Worm (Caenorhabditis elegans): Measurements from ENCODE around the gene R07C12.1.
"Not testable (repeated sequence)": the region's sequence is repeated elsewhere in the genome, so short reads cannot be mapped to it uniquely, and the experiment has no call there.

The R07C12.1 gene

DNA sequence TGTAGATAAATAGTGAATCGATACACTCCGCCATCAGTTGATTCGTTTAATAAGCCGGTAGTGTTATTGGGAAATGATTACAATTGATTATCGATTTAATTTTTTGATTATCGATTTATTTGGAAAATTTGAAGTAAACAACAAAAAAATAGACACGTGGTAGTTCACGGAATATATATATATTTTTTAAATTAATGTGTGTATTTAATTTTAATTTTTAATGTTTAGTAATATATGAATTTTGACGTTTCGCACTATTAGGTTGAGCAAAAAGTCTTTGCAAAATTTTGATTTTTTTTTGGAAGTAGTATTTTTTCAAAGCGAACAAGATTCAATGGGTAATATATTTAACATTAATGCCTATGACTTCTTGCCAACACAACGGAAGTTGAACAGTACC lies 9.3 kb upstream of the R07C12.1 start, which contains the start of gene F49F1.12:
Gene F49F1.12 (minus strand): TSS at position 101 of the 400 bp plus-strand sequence.
- TF ChIP-seq sea-1 (GFP tag; conservative IDR thresholded peaks at IDR 0.05); F13C5.2 (tag; optimal IDR thresholded peaks at IDR 0.05); scrt-1 (GFP tag; IDR thresholded peaks at IDR 0.05): not testable (repeated sequence)

- TF ChIP-seq tbx-11 (GFP tag; IDR thresholded peaks at IDR 0.05) (no peak), sea-1 (GFP tag; conservative IDR thresholded peaks at IDR 0.05) (no peak), ceh-13 (GFP tag; optimal IDR thresholded peaks at IDR 0.05) (no peak), hnd-1 (tag; optimal IDR thresholded peaks at IDR 0.05) (no peak), scrt-1 (GFP tag; IDR thresholded peaks at IDR 0.05) (no peak), F13C5.2 (tag; optimal IDR thresholded peaks at IDR 0.05) (no peak), B0310.2 (tag; optimal IDR thresholded peaks at IDR 0.05) (no peak), hmbx-1 (tag; optimal IDR thresholded peaks at IDR 0.05) (no peak), hmg-4 (GFP tag; optimal IDR thresholded peaks at IDR 0.05) (no peak), ceh-36 (tag; optimal IDR thresholded peaks at IDR 0.05) (no peak), tra-4 (tag; optimal IDR thresholded peaks at IDR 0.05) (no peak), ets-7 (tag; optimal IDR thresholded peaks at IDR 0.05) (no peak)
These were observed 7.5 kb upstream of the R07C12.1 start, which contains the start of gene R07C12.3 for ce11 chrIV:4144784-4145183. R07C12.3 (plus strand) TSS chrIV:4145084.

ce11 chrIV:4147891-4148290 lies 4.4 kb upstream of the R07C12.1 start:
- TF ChIP-seq B0310.2 (tag; optimal IDR thresholded peaks at IDR 0.05), result no peak
- no peak for TF ChIP-seq ets-7 (tag; optimal IDR thresholded peaks at IDR 0.05)
- no peak for TF ChIP-seq ama-1 (optimal IDR thresholded peaks at IDR 0.05)

- TF ChIP-seq flt-1 (GFP tag; IDR thresholded peaks at IDR 0.05) (no peak), pes-1 (GFP tag; IDR thresholded peaks at IDR 0.05) (no peak), ets-7 (tag; optimal IDR thresholded peaks at IDR 0.05) (no peak), ceh-36 (tag; optimal IDR thresholded peaks at IDR 0.05) (no peak), ama-1 (optimal IDR thresholded peaks at IDR 0.05) (no peak), F13C5.2 (tag; optimal IDR thresholded peaks at IDR 0.05) (no peak), B0310.2 (tag; optimal IDR thresholded peaks at IDR 0.05) (no peak), scrt-1 (GFP tag; IDR thresholded peaks at IDR 0.05) (no peak), hnd-1 (tag; optimal IDR thresholded peaks at IDR 0.05) (no peak), tbx-37 (GFP tag; conservative IDR thresholded peaks at IDR 0.05) (no peak), hmbx-1 (tag; optimal IDR thresholded peaks at IDR 0.05) (no peak), aly-1 (tag; optimal IDR thresholded peaks at IDR 0.05) (no peak), hmg-4 (GFP tag; optimal IDR thresholded peaks at IDR 0.05) (no peak), ceh-13 (GFP tag; optimal IDR thresholded peaks at IDR 0.05) (no peak)
These were observed 2.1 kb upstream of the R07C12.1 start for ce11 chrIV:4150138-4150537.

ce11 chrIV:4154641-4155040 lies 2.4 kb downstream of the R07C12.1 start, which contains the start of gene K08D10.14:
K08D10.14 (plus strand) TSS chrIV:4154941.
- TF ChIP-seq sea-1 (GFP tag; conservative IDR thresholded peaks at IDR 0.05), result no peak
- TF ChIP-seq B0310.2 (tag; optimal IDR thresholded peaks at IDR 0.05), result no peak
- TF ChIP-seq pes-1 (GFP tag; IDR thresholded peaks at IDR 0.05), result no peak
- no peak for TF ChIP-seq ets-7 (tag; optimal IDR thresholded peaks at IDR 0.05)
- TF ChIP-seq flt-1 (GFP tag; IDR thresholded peaks at IDR 0.05), result no peak
- TF ChIP-seq tra-4 (tag; optimal IDR thresholded peaks at IDR 0.05), result no peak
- no peak for TF ChIP-seq aly-1 (tag; optimal IDR thresholded peaks at IDR 0.05)
- TF ChIP-seq ceh-13 (GFP tag; optimal IDR thresholded peaks at IDR 0.05), result no peak
- TF ChIP-seq hmg-4 (GFP tag; optimal IDR thresholded peaks at IDR 0.05), result no peak
- TF ChIP-seq hmbx-1 (tag; optimal IDR thresholded peaks at IDR 0.05), result no peak
- TF ChIP-seq tbx-11 (GFP tag; IDR thresholded peaks at IDR 0.05), result no peak
- TF ChIP-seq F13C5.2 (tag; optimal IDR thresholded peaks at IDR 0.05), result no peak
- TF ChIP-seq tbx-37 (GFP tag; conservative IDR thresholded peaks at IDR 0.05), result no peak
- no peak for TF ChIP-seq scrt-1 (GFP tag; IDR thresholded peaks at IDR 0.05)
- no peak for TF ChIP-seq ama-1 (optimal IDR thresholded peaks at IDR 0.05)
- no peak for TF ChIP-seq ceh-36 (tag; optimal IDR thresholded peaks at IDR 0.05)
- TF ChIP-seq hnd-1 (tag; optimal IDR thresholded peaks at IDR 0.05), result no peak

DNA sequence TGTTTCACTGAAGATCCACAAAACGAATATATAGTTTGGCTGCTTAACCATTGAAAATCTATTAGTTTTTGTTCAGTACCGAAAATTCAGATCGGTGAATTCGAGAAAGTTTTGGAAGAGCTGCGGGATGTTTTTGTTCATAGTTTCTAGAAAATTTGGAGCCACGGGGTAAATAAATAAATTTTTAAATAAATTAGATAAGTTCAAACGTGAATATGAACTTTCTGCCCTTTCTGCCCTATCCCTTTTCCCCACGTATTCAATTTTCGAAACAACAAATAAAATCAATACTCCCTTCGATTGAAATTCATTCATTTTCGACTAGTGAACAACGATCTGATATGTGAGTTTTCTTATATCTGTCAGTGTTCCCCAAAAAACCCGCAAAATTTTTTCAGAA lies 9.9 kb downstream of the R07C12.1 start, which contains the start of gene scrm-5:
Gene scrm-5 (plus strand): TSS at position 301 of the 400 bp plus-strand sequence.
- no peak for TF ChIP-seq scrt-1 (GFP tag; IDR thresholded peaks at IDR 0.05)
- TF ChIP-seq tbx-37 (GFP tag; conservative IDR thresholded peaks at IDR 0.05), result no peak
- no peak for TF ChIP-seq B0310.2 (tag; optimal IDR thresholded peaks at IDR 0.05)
- TF ChIP-seq hmg-4 (GFP tag; optimal IDR thresholded peaks at IDR 0.05), result no peak
- TF ChIP-seq sea-1 (GFP tag; conservative IDR thresholded peaks at IDR 0.05), result no peak
- TF ChIP-seq ets-7 (tag; optimal IDR thresholded peaks at IDR 0.05), result no peak
- no peak for TF ChIP-seq ama-1 (optimal IDR thresholded peaks at IDR 0.05)
- TF ChIP-seq ceh-13 (GFP tag; optimal IDR thresholded peaks at IDR 0.05), result no peak
- TF ChIP-seq flt-1 (GFP tag; IDR thresholded peaks at IDR 0.05), result no peak
- TF ChIP-seq hnd-1 (tag; optimal IDR thresholded peaks at IDR 0.05), result no peak
- TF ChIP-seq F13C5.2 (tag; optimal IDR thresholded peaks at IDR 0.05), result no peak
- TF ChIP-seq pes-1 (GFP tag; IDR thresholded peaks at IDR 0.05), result no peak
- no peak for TF ChIP-seq aly-1 (tag; optimal IDR thresholded peaks at IDR 0.05)
- TF ChIP-seq ceh-36 (tag; optimal IDR thresholded peaks at IDR 0.05), result no peak
- TF ChIP-seq tbx-11 (GFP tag; IDR thresholded peaks at IDR 0.05), result no peak
- no peak for TF ChIP-seq tra-4 (tag; optimal IDR thresholded peaks at IDR 0.05)
- TF ChIP-seq hmbx-1 (tag; optimal IDR thresholded peaks at IDR 0.05), result no peak

DNA sequence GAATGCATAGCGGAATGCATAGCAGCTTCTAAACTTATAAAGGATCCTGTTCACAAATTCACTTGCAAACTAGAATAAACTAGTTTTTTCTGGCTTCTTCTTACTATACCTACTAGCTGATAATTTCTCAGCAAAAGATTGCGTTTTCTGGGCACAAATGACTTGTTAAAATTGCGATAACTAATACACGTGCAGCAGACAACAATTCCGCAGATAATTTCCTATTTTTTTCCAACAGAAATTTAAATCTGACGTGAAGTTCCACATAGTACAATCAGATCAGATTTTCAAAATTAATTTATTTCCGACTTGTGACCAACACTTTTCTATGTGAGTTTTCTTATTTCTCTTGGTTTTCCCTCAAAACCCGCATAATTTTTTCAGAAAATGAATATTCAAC lies 12.1 kb downstream of the R07C12.1 start, which contains the start of gene scrm-8:
Gene scrm-8 (plus strand): TSS at position 301 of the 400 bp plus-strand sequence.
- no peak for TF ChIP-seq flt-1 (GFP tag; IDR thresholded peaks at IDR 0.05)
- TF ChIP-seq hmbx-1 (tag; optimal IDR thresholded peaks at IDR 0.05), result no peak
- TF ChIP-seq sea-1 (GFP tag; conservative IDR thresholded peaks at IDR 0.05), result no peak
- TF ChIP-seq ama-1 (optimal IDR thresholded peaks at IDR 0.05), result no peak
- TF ChIP-seq B0310.2 (tag; optimal IDR thresholded peaks at IDR 0.05), result no peak
- no peak for TF ChIP-seq hmg-4 (GFP tag; optimal IDR thresholded peaks at IDR 0.05)
- no peak for TF ChIP-seq tbx-11 (GFP tag; IDR thresholded peaks at IDR 0.05)
- TF ChIP-seq scrt-1 (GFP tag; IDR thresholded peaks at IDR 0.05), result no peak
- TF ChIP-seq tbx-37 (GFP tag; conservative IDR thresholded peaks at IDR 0.05), result no peak
- TF ChIP-seq F13C5.2 (tag; optimal IDR thresholded peaks at IDR 0.05), result no peak
- TF ChIP-seq tra-4 (tag; optimal IDR thresholded peaks at IDR 0.05), result no peak
- TF ChIP-seq ets-7 (tag; optimal IDR thresholded peaks at IDR 0.05), result no peak
- no peak for TF ChIP-seq ceh-13 (GFP tag; optimal IDR thresholded peaks at IDR 0.05)

All from whole organism, early embryonic.